Worm (Caenorhabditis elegans) whole organism, late embryonic: ENCODE data around the gene R13A5.10.

Experiments used
- C08G9.2 ChIP-seq: sonication (generic microtip); optimal IDR thresholded peaks from 2 replicates; lab custom pipeline; 2016; ENCODE audit warnings: mild to moderate bottlenecking, missing genetic modification characterization, moderate library complexity, missing compliant biosample characterization
- F13H6.1 ChIP-seq: sonication (generic microtip); optimal IDR thresholded peaks from 2 replicates; lab custom pipeline; 2016; ENCODE audit warnings: missing genetic modification characterization, missing compliant biosample characterization
- K02D7.2 ChIP-seq: sonication (generic microtip); optimal IDR thresholded peaks from 2 replicates; lab custom pipeline; 2017; ENCODE audit warnings: mild to moderate bottlenecking, missing genetic modification characterization, missing compliant biosample characterization
- Y22D7AL.16 ChIP-seq: sonication (generic microtip); optimal IDR thresholded peaks from 2 replicates; lab custom pipeline; 2016; ENCODE audit warnings: missing genetic modification characterization, missing compliant biosample characterization
- ahr-1 ChIP-seq: sonication (generic microtip); optimal IDR thresholded peaks from 2 replicates; lab custom pipeline; 2016; ENCODE audit warnings: missing genetic modification characterization, missing compliant biosample characterization
- ceh-14 ChIP-seq: sonication (generic microtip); optimal IDR thresholded peaks from 2 replicates; lab custom pipeline; 2016; ENCODE audit warnings: missing genotype, missing genetic modification characterization, missing compliant biosample characterization
- ceh-18 ChIP-seq: sonication (generic microtip); optimal IDR thresholded peaks from 2 replicates; lab custom pipeline; 2016; ENCODE audit warnings: missing genetic modification characterization, missing compliant biosample characterization
- ceh-22 ChIP-seq: sonication (generic microtip); optimal IDR thresholded peaks from 2 replicates; lab custom pipeline; 2017; ENCODE audit warnings: missing biosample characterization, missing genetic modification characterization
- ceh-30 ChIP-seq: fragments of 150-350 bp; optimal IDR thresholded peaks from 2 replicates; lab custom pipeline; 2014; ENCODE audit warnings: missing biosample characterization, missing genetic modification characterization
- ceh-31 ChIP-seq: sonication (generic microtip); optimal IDR thresholded peaks from 2 replicates; lab custom pipeline; 2016; ENCODE audit warnings: missing genetic modification characterization, missing compliant biosample characterization
- ceh-34 ChIP-seq: sonication (generic microtip); optimal IDR thresholded peaks from 2 replicates; lab custom pipeline; 2016; ENCODE audit warnings: mild to moderate bottlenecking, missing genetic modification characterization, missing compliant biosample characterization
- ceh-45 ChIP-seq: fragments of 200-800 bp; sonication (Bioruptor generic); IDR thresholded peaks from 2 replicates; pipeline ENCODE4 v1.3.6; 2022; ENCODE audit warnings: missing genetic modification reagents, missing genetic modification characterization, missing compliant biosample characterization
- ceh-9 ChIP-seq: sonication (generic microtip); optimal IDR thresholded peaks from 2 replicates; lab custom pipeline; 2016; ENCODE audit warnings: mild to moderate bottlenecking, missing genetic modification characterization, inconsistent platforms, missing compliant biosample characterization
- che-1 ChIP-seq: sonication (generic microtip); optimal IDR thresholded peaks from 2 replicates; lab custom pipeline; 2016; ENCODE audit warnings: mild to moderate bottlenecking, missing genetic modification characterization, missing compliant biosample characterization
- elt-4 ChIP-seq: sonication (generic microtip); optimal IDR thresholded peaks from 2 replicates; lab custom pipeline; 2016; ENCODE audit warnings: missing genetic modification characterization, missing compliant biosample characterization
- ets-4 ChIP-seq: sonication (generic microtip); optimal IDR thresholded peaks from 2 replicates; lab custom pipeline; 2016; ENCODE audit warnings: missing genetic modification characterization, missing compliant biosample characterization
- fax-1 ChIP-seq: sonication (generic microtip); optimal IDR thresholded peaks from 2 replicates; lab custom pipeline; 2016; ENCODE audit warnings: missing genotype, missing genetic modification characterization, missing compliant biosample characterization
- fkh-10 ChIP-seq: fragments of 150-350 bp; optimal IDR thresholded peaks from 2 replicates; lab custom pipeline; 2014; ENCODE audit warnings: missing biosample characterization, missing genetic modification reagents, missing genetic modification characterization
- fkh-6 ChIP-seq: sonication (generic microtip); optimal IDR thresholded peaks from 2 replicates; lab custom pipeline; 2016; ENCODE audit warnings: missing genetic modification characterization, missing compliant biosample characterization
- hlh-15 ChIP-seq: sonication (generic microtip); optimal IDR thresholded peaks from 2 replicates; lab custom pipeline; 2016; ENCODE audit warnings: missing genetic modification characterization, missing compliant biosample characterization
- hlh-6 ChIP-seq: sonication (generic microtip); optimal IDR thresholded peaks from 2 replicates; lab custom pipeline; 2016; ENCODE audit warnings: missing genotype, missing genetic modification characterization, missing compliant biosample characterization
- lim-6 ChIP-seq: sonication (generic microtip); optimal IDR thresholded peaks from 2 replicates; lab custom pipeline; 2016; ENCODE audit warnings: missing genetic modification characterization, missing compliant biosample characterization
- mec-3 ChIP-seq: sonication (generic microtip); optimal IDR thresholded peaks from 2 replicates; lab custom pipeline; 2016; ENCODE audit warnings: borderline replicate concordance, missing genetic modification characterization, missing compliant biosample characterization
- nfya-1 ChIP-seq: sonication (generic microtip); optimal IDR thresholded peaks from 2 replicates; lab custom pipeline; 2017; ENCODE audit warnings: missing genetic modification characterization, mild to moderate bottlenecking, missing compliant biosample characterization, antibody characterized with exemption, moderate library complexity
- npax-4 ChIP-seq: sonication (generic microtip); optimal IDR thresholded peaks from 2 replicates; lab custom pipeline; 2016; ENCODE audit warnings: missing genetic modification characterization, missing compliant biosample characterization
- odd-2 ChIP-seq: sonication (generic microtip); optimal IDR thresholded peaks from 2 replicates; lab custom pipeline; 2017; ENCODE audit warnings: antibody characterized with exemption, mild to moderate bottlenecking, missing genetic modification characterization, missing compliant biosample characterization
- pag-3 ChIP-seq: sonication (generic microtip); optimal IDR thresholded peaks from 2 replicates; lab custom pipeline; 2016; ENCODE audit warnings: missing compliant biosample characterization, missing genetic modification characterization, borderline replicate concordance
- pat-9 ChIP-seq: fragments of 200-800 bp; sonication (Bioruptor generic); optimal IDR thresholded peaks from 2 replicates; lab custom pipeline; 2018; ENCODE audit warnings: mild to moderate bottlenecking, missing genetic modification characterization, moderate library complexity, missing compliant biosample characterization
- pax-1 ChIP-seq: fragments of 150-350 bp; optimal IDR thresholded peaks from 2 replicates; lab custom pipeline; 2014; ENCODE audit warnings: missing biosample characterization, missing genetic modification characterization
- pha-2 ChIP-seq: sonication (generic microtip); optimal IDR thresholded peaks from 2 replicates; lab custom pipeline; 2017; ENCODE audit warnings: mild to moderate bottlenecking, missing genetic modification characterization, missing compliant biosample characterization
- pha-4 ChIP-seq: fragments of 150-350 bp; optimal IDR thresholded peaks from 2 replicates; lab custom pipeline; 2018; ENCODE audit warnings: missing biosample characterization, missing genetic modification reagents, missing genetic modification characterization
- pqm-1 ChIP-seq: sonication (generic microtip); optimal IDR thresholded peaks from 2 replicates; lab custom pipeline; 2016; ENCODE audit warnings: missing genetic modification characterization, missing compliant biosample characterization
- rnt-1 ChIP-seq: sonication (generic microtip); optimal IDR thresholded peaks from 2 replicates; lab custom pipeline; 2016; ENCODE audit warnings: missing genetic modification characterization, missing compliant biosample characterization
- sdc-2 ChIP-seq: sonication (generic microtip); optimal IDR thresholded peaks from 2 replicates; lab custom pipeline; 2016; ENCODE audit warnings: missing genotype, missing genetic modification characterization, missing compliant biosample characterization
- sox-2 ChIP-seq: fragments of 200-800 bp; sonication (Bioruptor generic); IDR thresholded peaks from 2 replicates; pipeline ENCODE4 v1.3.6; 2022; ENCODE audit warnings: missing genetic modification reagents, missing genetic modification characterization, missing compliant biosample characterization
- sox-4 ChIP-seq: sonication (generic microtip); optimal IDR thresholded peaks from 2 replicates; lab custom pipeline; 2017; ENCODE audit warnings: mild to moderate bottlenecking, missing genetic modification characterization, inconsistent platforms, missing compliant biosample characterization
- tbx-2 ChIP-seq: sonication (generic microtip); optimal IDR thresholded peaks from 2 replicates; lab custom pipeline; 2016; ENCODE audit warnings: missing genetic modification characterization, missing compliant biosample characterization
- unc-3 ChIP-seq, 2 experiments: fragments of 200-800 bp in 1 of 2; sonication (Bioruptor generic) in 1 of 2; sonication (generic microtip) in 1 of 2; conservative IDR thresholded peaks in 1 of 2; optimal IDR thresholded peaks in 1 of 2; 2 replicates each; pipeline versions ENCODE4 v1.3.6 to Lab custom; 2016 to 2022; ENCODE audit warnings: missing compliant biosample characterization in 2 of 2, missing genetic modification characterization in 2 of 2, missing genetic modification reagents in 1 of 2
- unc-42 ChIP-seq: sonication (generic microtip); optimal IDR thresholded peaks from 2 replicates; lab custom pipeline; 2016; ENCODE audit warnings: missing genotype, missing genetic modification characterization, missing compliant biosample characterization
- unc-55 ChIP-seq: sonication (generic microtip); optimal IDR thresholded peaks from 2 replicates; lab custom pipeline; 2017; ENCODE audit warnings: missing biosample characterization, missing genetic modification reagents, missing genetic modification characterization

The R13A5.10 gene

ce11 chrIII:7554697-7555145 lies 28.1 kb downstream of the R13A5.10 start:
- TF ChIP-seq ceh-18 (tag; lab: Kevin White, UChicago) (peak; percentile 9), C08G9.2 (tag; lab: Kevin White, UChicago) (no peak), unc-3 (GFP tag; conservative IDR thresholded peaks at IDR 0.05; lab: Robert Waterston, UW) (0 out of 2 replicates have a peak, but pooled peaks have one; percentile 13), unc-3 (tag; optimal IDR thresholded peaks at IDR 0.05; lab: Kevin White, UChicago) (no peak), pqm-1 (tag; lab: Kevin White, UChicago) (no peak), tbx-2 (tag; lab: Kevin White, UChicago) (peak; percentile 14), K02D7.2 (no peak), ceh-22 (no peak), hlh-15 (tag; lab: Kevin White, UChicago) (no peak), ceh-45 (GFP tag; lab: Robert Waterston, UW) (no peak), ceh-30 (tag; lab: Kevin White, UChicago) (no peak), ceh-34 (no peak), F13H6.1 (tag; lab: Kevin White, UChicago) (no peak), ceh-9 (tag; lab: Kevin White, UChicago) (no peak), sox-4 (tag; lab: Kevin White, UChicago) (no peak), ahr-1 (no peak), unc-55 (GFP tag; lab: Kevin White, UChicago) (peak; percentile 98), npax-4 (tag; lab: Kevin White, UChicago) (no peak), nfya-1 (tag; lab: Kevin White, UChicago) (peak; percentile 91), pat-9 (tag; lab: Kevin White, UChicago) (no peak), lim-6 (tag; lab: Kevin White, UChicago) (no peak), fkh-10 (GFP tag; lab: Kevin White, UChicago) (no peak), sdc-2 (tag; lab: Kevin White, UChicago) (no peak), che-1 (tag; lab: Kevin White, UChicago) (no peak), pha-2 (tag; lab: Kevin White, UChicago) (no peak), odd-2 (no peak), rnt-1 (peak; percentile 7)
- TF ChIP-seq, all 69 proteins: peak for 6

ce11 chrIII:7553693-7554226 lies 29.0 kb downstream of the R13A5.10 start:
- TF ChIP-seq fkh-6 (tag; lab: Kevin White, UChicago): no peak
- TF ChIP-seq F13H6.1 (tag; lab: Kevin White, UChicago): no peak
- peak; percentile 22 for TF ChIP-seq unc-55 (GFP tag; lab: Kevin White, UChicago)

ce11 chrIII:7552859-7553258 lies 29.9 kb downstream of the R13A5.10 start:
- TF ChIP-seq F13H6.1 (tag; lab: Kevin White, UChicago): no peak
- no peak for TF ChIP-seq ceh-9 (tag; lab: Kevin White, UChicago)
- no peak for TF ChIP-seq elt-4 (tag; lab: Kevin White, UChicago)
- TF ChIP-seq fax-1: no peak
- TF ChIP-seq C08G9.2 (tag; lab: Kevin White, UChicago): no peak
- TF ChIP-seq K02D7.2: no peak
- TF ChIP-seq ceh-14: no peak
- no peak for TF ChIP-seq unc-55 (GFP tag; lab: Kevin White, UChicago)

- TF ChIP-seq mec-3 (no peak), ets-4 (tag; lab: Kevin White, UChicago) (no peak), pax-1 (tag; lab: Kevin White, UChicago) (no peak), Y22D7AL.16 (tag; lab: Kevin White, UChicago) (no peak), unc-55 (GFP tag; lab: Kevin White, UChicago) (no peak), sdc-2 (tag; lab: Kevin White, UChicago) (no peak), fkh-10 (GFP tag; lab: Kevin White, UChicago) (no peak), ceh-31 (no peak), C08G9.2 (tag; lab: Kevin White, UChicago) (no peak), lim-6 (tag; lab: Kevin White, UChicago) (no peak), sox-4 (tag; lab: Kevin White, UChicago) (no peak), ceh-30 (tag; lab: Kevin White, UChicago) (no peak), sox-2 (GFP tag; lab: Robert Waterston, UW) (no peak), hlh-6 (tag; lab: Kevin White, UChicago) (no peak), unc-42 (tag; lab: Kevin White, UChicago) (no peak), pag-3 (no peak), odd-2 (no peak), pqm-1 (tag; lab: Kevin White, UChicago) (no peak), pha-4 (tag; lab: Kevin White, UChicago) (no peak)
Observed at ce11 chrIII:7550979-7551378, 31.8 kb downstream of the R13A5.10 start.
